Worm (Caenorhabditis elegans) whole organism, late embryonic: ENCODE results near the gene C27D6.1.

Experiments used
- ama-1 ChIP-seq: fragments of 150-350 bp; optimal IDR thresholded peaks from 2 replicates; lab custom pipeline; 2014
- nhr-11 ChIP-seq: fragments of 150-350 bp; optimal IDR thresholded peaks from 2 replicates; lab custom pipeline; 2014; ENCODE audit warnings: missing biosample characterization, missing genetic modification characterization
- tbx-2 ChIP-seq: sonication (generic microtip); optimal IDR thresholded peaks from 2 replicates; lab custom pipeline; 2016; ENCODE audit warnings: missing genetic modification characterization, missing compliant biosample characterization

DNA sequence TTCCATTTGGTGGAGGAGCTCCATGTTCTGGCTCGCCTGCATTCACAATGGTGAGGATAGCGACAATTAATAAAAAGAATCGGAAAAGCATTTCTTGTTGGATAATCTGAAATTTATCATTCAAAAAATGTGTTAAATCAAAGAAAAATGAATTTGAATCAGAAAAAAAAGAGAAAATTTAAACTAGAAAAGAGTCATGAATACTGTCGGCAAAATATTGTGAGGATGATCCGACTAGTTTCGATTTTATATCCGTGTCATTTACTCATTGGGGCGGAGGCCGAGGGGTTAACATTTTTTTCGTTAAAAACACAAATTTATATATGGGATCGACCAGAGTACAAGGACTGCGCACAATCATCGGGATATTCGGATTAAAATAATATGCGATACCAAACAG, 5.4 kb downstream of the C27D6.1 start, which contains the start of gene C27D6.12:
- no peak for TF ChIP-seq nhr-11 (tag; lab: Kevin White, UChicago)
- no peak for TF ChIP-seq ama-1 (lab: Kevin White, UChicago)
- TF ChIP-seq tbx-2 (tag; lab: Kevin White, UChicago) = no peak
